Worm (Caenorhabditis elegans): ENCODE data around the gene clec-225.

DNA sequence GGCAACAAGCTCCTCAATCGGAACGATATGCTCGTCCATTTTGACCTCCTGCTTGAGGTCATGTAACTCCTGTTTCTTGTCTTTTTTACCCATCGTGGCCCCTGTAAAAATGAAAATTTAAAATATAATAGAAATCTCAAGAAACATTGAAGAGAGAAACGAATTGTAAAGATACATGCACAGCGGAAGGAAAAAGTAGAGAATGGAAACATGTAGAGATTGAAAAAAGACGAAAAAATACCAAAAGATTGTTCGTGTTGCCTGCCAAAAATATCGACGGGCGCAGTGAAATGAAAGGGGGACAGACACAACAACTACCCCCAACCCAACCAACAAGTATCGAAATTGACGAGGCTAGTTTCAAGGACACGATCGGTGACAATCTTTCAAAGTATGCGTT is 4.8 kb downstream of the clec-225 start, which contains the start of gene eat-6:
- TF ChIP-seq dmd-9 (GFP tag; IDR thresholded peaks at IDR 0.05) (no peak), pha-4 (GFP tag; IDR thresholded peaks at IDR 0.05) (no peak), pha-4 (tag; optimal IDR thresholded peaks at IDR 0.05) (no peak)
